Worm (Caenorhabditis elegans) whole organism, L3 larva: ENCODE results near the gene W03F9.4.
A peak's percentile ranks its signal among the peaks of the same experiment; 100 is the strongest.

Experiments used
- aly-2 ChIP-seq: fragments of 150-350 bp; optimal IDR thresholded peaks from 2 replicates; lab custom pipeline; 2014; ENCODE audit warnings: missing biosample characterization, missing genetic modification characterization
- ama-1 ChIP-seq: fragments of 150-350 bp; optimal IDR thresholded peaks from 2 replicates; lab custom pipeline; 2018
- ceh-16 ChIP-seq: sonication (generic microtip); optimal IDR thresholded peaks from 2 replicates; lab custom pipeline; 2017; ENCODE audit warnings: missing biosample characterization, missing genetic modification characterization
- ceh-28 ChIP-seq: fragments of 150-350 bp; optimal IDR thresholded peaks from 2 replicates; lab custom pipeline; 2014; ENCODE audit warnings: missing biosample characterization, missing genetic modification reagents, missing genetic modification characterization
- egl-27 ChIP-seq: sonication (generic microtip); optimal IDR thresholded peaks from 4 replicates; lab custom pipeline; 2017; ENCODE audit warnings: missing biosample characterization, missing genetic modification reagents, missing genetic modification characterization
- elt-2 ChIP-seq: sonication (generic microtip); optimal IDR thresholded peaks from 2 replicates; lab custom pipeline; 2016; ENCODE audit warnings: missing genetic modification reagents, mild to moderate bottlenecking, missing genetic modification characterization, missing compliant biosample characterization
- elt-3 ChIP-seq, 3 experiments: fragments of 150-350 bp in 1 of 3; sonication (generic microtip) in 2 of 3; optimal IDR thresholded peaks; 2 replicates in 2 of 3; 4 replicates in 1 of 3; lab custom pipeline; 2014 to 2017; ENCODE audit warnings: missing biosample characterization in 3 of 3, missing genetic modification characterization in 3 of 3
- fkh-10 ChIP-seq: sonication (generic microtip); optimal IDR thresholded peaks from 2 replicates; lab custom pipeline; 2017; ENCODE audit warnings: missing biosample characterization, missing genetic modification reagents, missing genetic modification characterization
- fos-1 ChIP-seq: fragments of 150-350 bp; optimal IDR thresholded peaks from 2 replicates; lab custom pipeline; 2014; ENCODE audit warnings: missing biosample characterization, missing genetic modification characterization
- hmg-11 ChIP-seq: sonication (generic microtip); optimal IDR thresholded peaks from 2 replicates; lab custom pipeline; 2016; ENCODE audit warnings: missing genetic modification characterization, missing compliant biosample characterization
- jun-1 ChIP-seq: fragments of 150-350 bp; optimal IDR thresholded peaks from 2 replicates; lab custom pipeline; 2014; ENCODE audit warnings: missing biosample characterization, missing genetic modification reagents, missing genetic modification characterization
- lin-15B ChIP-seq: fragments of 150-350 bp; optimal IDR thresholded peaks from 2 replicates; lab custom pipeline; 2014; ENCODE audit warnings: missing biosample characterization, missing genetic modification characterization
- lin-39 ChIP-seq: fragments of 150-350 bp; optimal IDR thresholded peaks from 2 replicates; lab custom pipeline; 2018; ENCODE audit warnings: missing biosample characterization, missing genetic modification reagents, missing genetic modification characterization
- lsy-12 ChIP-seq: sonication (generic microtip); optimal IDR thresholded peaks from 2 replicates; lab custom pipeline; 2016; ENCODE audit warnings: mild to moderate bottlenecking, missing genetic modification characterization, missing compliant biosample characterization
- mml-1 ChIP-seq: fragments of 150-350 bp; sonication (generic microtip); optimal IDR thresholded peaks from 3 replicates; lab custom pipeline; 2014; ENCODE audit warnings: missing biosample characterization, missing genetic modification characterization
- nfya-1 ChIP-seq: sonication (generic microtip); optimal IDR thresholded peaks from 2 replicates; lab custom pipeline; 2017; ENCODE audit warnings: missing genetic modification characterization, mild to moderate bottlenecking, missing compliant biosample characterization, antibody characterized with exemption, moderate library complexity; ENCODE audit not compliant: insufficient read depth
- nhr-23 ChIP-seq: fragments of 150-350 bp; optimal IDR thresholded peaks from 2 replicates; lab custom pipeline; 2014; ENCODE audit warnings: missing biosample characterization, missing genetic modification reagents, missing genetic modification characterization
- nhr-237 ChIP-seq: fragments of 150-350 bp; optimal IDR thresholded peaks from 2 replicates; lab custom pipeline; 2014; ENCODE audit warnings: missing biosample characterization, missing genetic modification characterization
- nhr-25 ChIP-seq: sonication (generic microtip); optimal IDR thresholded peaks from 2 replicates; lab custom pipeline; 2017; ENCODE audit warnings: missing biosample characterization, missing genetic modification characterization
- nhr-67 ChIP-seq: fragments of 150-350 bp; optimal IDR thresholded peaks from 2 replicates; lab custom pipeline; 2014; ENCODE audit warnings: missing biosample characterization, missing genetic modification characterization
- nhr-76 ChIP-seq: fragments of 150-350 bp; sonication (generic microtip); optimal IDR thresholded peaks from 5 replicates; lab custom pipeline; 2014; ENCODE audit warnings: missing biosample characterization, missing genetic modification characterization
- nhr-77 ChIP-seq: fragments of 150-350 bp; optimal IDR thresholded peaks from 2 replicates; lab custom pipeline; 2014; ENCODE audit warnings: missing biosample characterization, missing genetic modification characterization
- pha-4 ChIP-seq: fragments of 150-350 bp; optimal IDR thresholded peaks from 2 replicates; lab custom pipeline; 2014; ENCODE audit warnings: missing biosample characterization, missing genetic modification reagents, missing genetic modification characterization
- pqm-1 ChIP-seq: fragments of 150-350 bp; optimal IDR thresholded peaks from 2 replicates; lab custom pipeline; 2017; ENCODE audit warnings: missing biosample characterization, missing genetic modification characterization, inconsistent platforms
- sea-2 ChIP-seq: fragments of 150-350 bp; sonication (generic microtip); optimal IDR thresholded peaks from 4 replicates; lab custom pipeline; 2014; ENCODE audit warnings: missing biosample characterization, missing genetic modification reagents, missing genetic modification characterization
- skn-1 ChIP-seq: fragments of 150-350 bp; optimal IDR thresholded peaks from 2 replicates; lab custom pipeline; 2014; ENCODE audit warnings: missing biosample characterization, missing genetic modification characterization
- snpc-4 ChIP-seq: fragments of 150-350 bp; optimal IDR thresholded peaks from 2 replicates; lab custom pipeline; 2014; ENCODE audit warnings: missing biosample characterization, missing genetic modification characterization
- tbx-2 ChIP-seq: sonication (generic microtip); optimal IDR thresholded peaks from 2 replicates; lab custom pipeline; 2016; ENCODE audit warnings: mild to moderate bottlenecking, missing genetic modification characterization, missing compliant biosample characterization
- unc-39 ChIP-seq: sonication (generic microtip); optimal IDR thresholded peaks from 4 replicates; lab custom pipeline; 2017; ENCODE audit warnings: missing biosample characterization, missing genetic modification characterization
- ztf-11 ChIP-seq: fragments of 150-350 bp; optimal IDR thresholded peaks from 2 replicates; lab custom pipeline; 2014; ENCODE audit warnings: missing biosample characterization, missing genetic modification characterization
- ztf-4 ChIP-seq: fragments of 150-350 bp; optimal IDR thresholded peaks from 2 replicates; lab custom pipeline; 2014; ENCODE audit warnings: missing biosample characterization, missing genetic modification characterization

W03F9.4 gene

ce11 chrV:151310-151709, at the start of gene W03F9.4:
Gene W03F9.4, minus strand, starts transcription at chrV:151388.
- TF ChIP-seq pqm-1 (tag; lab: Kevin White, UChicago), result peak; percentile 45
- no peak for TF ChIP-seq jun-1 (tag; lab: Kevin White, UChicago)

- TF ChIP-seq nhr-77 (tag; lab: Kevin White, UChicago) (no peak), elt-3 (tag; optimal IDR thresholded peaks at IDR 0.05; lab: Kevin White, UChicago) (no peak), nhr-237 (tag; lab: Kevin White, UChicago) (no peak), nhr-25 (tag; lab: Kevin White, UChicago) (no peak), fkh-10 (GFP tag; lab: Kevin White, UChicago) (no peak), skn-1 (no peak), sea-2 (GFP tag; lab: Kevin White, UChicago) (no peak), fos-1 (tag; lab: Kevin White, UChicago) (no peak), snpc-4 (no peak), hmg-11 (tag; lab: Kevin White, UChicago) (no peak), ceh-28 (tag; lab: Kevin White, UChicago) (no peak), aly-2 (tag; lab: Kevin White, UChicago) (no peak), lsy-12 (tag; lab: Kevin White, UChicago) (no peak), jun-1 (tag; lab: Kevin White, UChicago) (no peak)
These were observed 43.6 kb upstream of the W03F9.4 start for ce11 chrV:194760-195159.

ce11 chrV:189436-189835, 38.2 kb upstream of the W03F9.4 start:
- TF ChIP-seq pqm-1 (tag; lab: Kevin White, UChicago), result no peak
- no peak for TF ChIP-seq pha-4 (tag; lab: Kevin White, UChicago)
- TF ChIP-seq fos-1 (tag; lab: Kevin White, UChicago), result no peak
- TF ChIP-seq snpc-4, result no peak
- no peak for TF ChIP-seq nhr-76 (tag; lab: Kevin White, UChicago)
- TF ChIP-seq unc-39, result no peak
- TF ChIP-seq egl-27 (tag; lab: Kevin White, UChicago), result no peak
- TF ChIP-seq jun-1 (tag; lab: Kevin White, UChicago), result no peak
- no peak for TF ChIP-seq nhr-23
- TF ChIP-seq mml-1 (tag; lab: Kevin White, UChicago), result no peak
- no peak for TF ChIP-seq sea-2 (GFP tag; lab: Kevin White, UChicago)
- TF ChIP-seq ama-1 (lab: Kevin White, UChicago), result no peak
- TF ChIP-seq nhr-67 (tag; lab: Kevin White, UChicago), result no peak
- TF ChIP-seq ztf-11 (tag; lab: Kevin White, UChicago), result no peak
- TF ChIP-seq tbx-2 (tag; lab: Kevin White, UChicago), result no peak

ce11 chrV:185694-186217, 34.6 kb upstream of the W03F9.4 start, which contains the start of gene arid-1:
Gene arid-1, plus strand, starts transcription at chrV:186167.
- TF ChIP-seq nfya-1 (tag; lab: Kevin White, UChicago) (peak; percentile 77), nhr-25 (tag; lab: Kevin White, UChicago) (peak; percentile 38), mml-1 (tag; lab: Kevin White, UChicago) (no peak), lin-15B (tag; lab: Kevin White, UChicago) (peak; percentile 43), egl-27 (tag; lab: Kevin White, UChicago) (no peak), nhr-23 (peak; percentile 43), ztf-4 (tag; lab: Kevin White, UChicago) (no peak), lsy-12 (tag; lab: Kevin White, UChicago) (no peak), snpc-4 (peak; percentile 7), unc-39 (no peak), lin-39 (tag; lab: Kevin White, UChicago) (peak; percentile 63), pha-4 (tag; lab: Kevin White, UChicago) (peak; percentile 53), hmg-11 (tag; lab: Kevin White, UChicago) (peak; percentile 68), tbx-2 (tag; lab: Kevin White, UChicago) (no peak)

- TF ChIP-seq fos-1 (tag; lab: Kevin White, UChicago), result no peak
- TF ChIP-seq nhr-23, result no peak
- TF ChIP-seq nhr-237 (tag; lab: Kevin White, UChicago), result no peak
- TF ChIP-seq ceh-28 (tag; lab: Kevin White, UChicago), result no peak
- TF ChIP-seq pha-4 (tag; lab: Kevin White, UChicago), result no peak
- no peak for TF ChIP-seq ztf-4 (tag; lab: Kevin White, UChicago)
- no peak for TF ChIP-seq ceh-16 (tag; lab: Kevin White, UChicago)
- no peak for TF ChIP-seq elt-2 (tag; lab: Kevin White, UChicago)
- TF ChIP-seq, all 47 proteins: peak for 0
These were observed 33.9 kb upstream of the W03F9.4 start for ce11 chrV:185124-185523.
